Fruit fly (Drosophila melanogaster) whole organism, prepupa: ENCODE results near the gene CG14270.

Experiments used
- CG11294 ChIP-seq: fragments of 200-800 bp; sonication (Bioruptor generic); IDR thresholded peaks from 2 replicates; pipeline ENCODE4 v1.3.6; 2022; ENCODE audit warnings: missing biosample characterization, missing genetic modification characterization
- CG1621 ChIP-seq: fragments of 200-800 bp; sonication (Bioruptor generic); optimal IDR thresholded peaks from 3 replicates; lab custom pipeline; 2018; ENCODE audit warnings: missing biosample characterization, mild to moderate bottlenecking, missing genetic modification characterization
- CG6808 ChIP-seq: fragments of 200-800 bp; sonication (Bioruptor generic); optimal IDR thresholded peaks from 3 replicates; lab custom pipeline; 2017; ENCODE audit warnings: missing biosample characterization, missing genetic modification characterization, mild to moderate bottlenecking, moderate library complexity, missing genetic modification reagents
- CG6854 ChIP-seq: fragments of 200-800 bp; sonication (Bioruptor generic); optimal IDR thresholded peaks from 2 replicates; lab custom pipeline; 2017; ENCODE audit warnings: missing biosample characterization, mild to moderate bottlenecking, missing genetic modification characterization
- Eip75B ChIP-seq: fragments of 200-800 bp; sonication (Bioruptor generic); optimal IDR thresholded peaks from 3 replicates; lab custom pipeline; 2016; ENCODE audit warnings: missing biosample characterization, missing genetic modification characterization
- Eip78C ChIP-seq: fragments of 200-800 bp; sonication (Bioruptor generic); peaks from one replicate; lab custom pipeline; 2016; ENCODE audit warnings: missing biosample characterization, missing genetic modification characterization
- Ets96B ChIP-seq: fragments of 200-800 bp; optimal IDR thresholded peaks from 2 replicates; lab custom pipeline; 2019; ENCODE audit warnings: missing biosample characterization, mild to moderate bottlenecking, missing genetic modification characterization, moderate library complexity
- Gug ChIP-seq: fragments of 200-800 bp; sonication (Bioruptor generic); IDR thresholded peaks from 2 replicates; pipeline ENCODE4 v1.3.6; 2022; ENCODE audit warnings: missing biosample characterization, missing genetic modification characterization
- Hr39 ChIP-seq: fragments of 200-800 bp; sonication (Bioruptor generic); optimal IDR thresholded peaks from 2 replicates; lab custom pipeline; 2016; ENCODE audit warnings: missing biosample characterization, missing genetic modification characterization
- fkh ChIP-seq: fragments of 200-800 bp; sonication (Bioruptor generic); optimal IDR thresholded peaks from 3 replicates; lab custom pipeline; 2017; ENCODE audit warnings: missing biosample characterization, mild to moderate bottlenecking, missing genetic modification characterization, moderate library complexity
- net ChIP-seq: fragments of 200-800 bp; sonication (Bioruptor generic); optimal IDR thresholded peaks from 3 replicates; lab custom pipeline; 2016; ENCODE audit warnings: missing biosample characterization, missing genetic modification characterization

DNA sequence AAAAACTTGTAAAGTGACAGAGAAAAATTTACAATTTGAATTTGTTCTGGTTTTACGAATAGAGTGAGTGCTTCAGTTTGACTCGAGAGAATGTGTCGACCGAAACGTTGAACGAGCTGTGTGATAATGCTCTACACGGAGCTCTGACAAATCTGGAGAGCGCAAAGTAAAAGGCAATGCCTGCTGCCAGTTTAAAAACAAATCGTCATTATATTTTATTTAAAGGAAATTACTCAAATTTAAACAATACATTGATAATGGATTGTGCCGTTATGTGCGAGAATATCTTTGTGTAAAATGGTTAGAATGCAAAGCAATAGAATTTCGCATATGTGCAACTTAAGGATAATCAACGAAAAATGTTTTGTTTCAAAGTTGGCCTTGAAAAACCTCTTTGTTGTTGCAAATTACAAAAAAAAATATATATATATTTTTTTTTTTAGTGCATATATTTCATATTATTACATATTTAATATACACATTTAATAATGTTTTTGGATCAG is 25.0 kb downstream of the CG14270 start, which contains the start of the genes CG16782 and CG10801:
- TF ChIP-seq Gug: no peak
- TF ChIP-seq Hr39 (GFP tag; lab: Kevin White, UChicago): no peak
- no peak for TF ChIP-seq Eip75B (GFP tag; lab: Kevin White, UChicago)
- TF ChIP-seq fkh (GFP tag; lab: Kevin White, UChicago): no peak
- no peak for TF ChIP-seq net (GFP tag; lab: Kevin White, UChicago)
- TF ChIP-seq CG6854 (GFP tag; lab: Kevin White, UChicago): no peak
- no peak for TF ChIP-seq Eip78C
- TF ChIP-seq CG11294 (GFP tag; lab: Robert Waterston, UW): no peak
- no peak for TF ChIP-seq Ets96B (tag; lab: Kevin White, UChicago)
- TF ChIP-seq CG1621 (tag; lab: Kevin White, UChicago): no peak
- no peak for TF ChIP-seq CG6808 (GFP tag; lab: Kevin White, UChicago)
